Worm (Caenorhabditis elegans) whole organism, late embryonic: ENCODE measurements around the gene col-3.

Experiments used
- ama-1 ChIP-seq: fragments of 150-350 bp; optimal IDR thresholded peaks from 2 replicates; lab custom pipeline; 2014
- ceh-30 ChIP-seq: fragments of 150-350 bp; optimal IDR thresholded peaks from 2 replicates; lab custom pipeline; 2014; ENCODE audit warnings: missing biosample characterization, missing genetic modification characterization
- dve-1 ChIP-seq: sonication (generic microtip); optimal IDR thresholded peaks from 2 replicates; lab custom pipeline; 2017; ENCODE audit warnings: antibody characterized with exemption, mild to moderate bottlenecking, missing genetic modification characterization, missing compliant biosample characterization
- ets-4 ChIP-seq: sonication (generic microtip); optimal IDR thresholded peaks from 2 replicates; lab custom pipeline; 2016; ENCODE audit warnings: missing genetic modification characterization, missing compliant biosample characterization
- hlh-15 ChIP-seq: sonication (generic microtip); optimal IDR thresholded peaks from 2 replicates; lab custom pipeline; 2016; ENCODE audit warnings: missing genetic modification characterization, missing compliant biosample characterization
- hlh-30 ChIP-seq: sonication (generic microtip); optimal IDR thresholded peaks from 2 replicates; lab custom pipeline; 2017; ENCODE audit warnings: antibody characterized with exemption, missing genetic modification characterization, missing compliant biosample characterization; ENCODE audit not compliant: insufficient read depth
- lin-11 ChIP-seq: fragments of 200-800 bp; sonication (Bioruptor generic); optimal IDR thresholded peaks from 2 replicates; lab custom pipeline; 2018; ENCODE audit warnings: mild to moderate bottlenecking, missing genetic modification characterization, missing compliant biosample characterization
- pha-2 ChIP-seq: sonication (generic microtip); optimal IDR thresholded peaks from 2 replicates; lab custom pipeline; 2017; ENCODE audit warnings: mild to moderate bottlenecking, missing genetic modification characterization, missing compliant biosample characterization
- rnt-1 ChIP-seq: sonication (generic microtip); optimal IDR thresholded peaks from 2 replicates; lab custom pipeline; 2016; ENCODE audit warnings: missing genetic modification characterization, missing compliant biosample characterization
- unc-86 ChIP-seq: sonication (generic microtip); optimal IDR thresholded peaks from 2 replicates; lab custom pipeline; 2016; ENCODE audit warnings: missing genetic modification characterization, missing compliant biosample characterization

DNA sequence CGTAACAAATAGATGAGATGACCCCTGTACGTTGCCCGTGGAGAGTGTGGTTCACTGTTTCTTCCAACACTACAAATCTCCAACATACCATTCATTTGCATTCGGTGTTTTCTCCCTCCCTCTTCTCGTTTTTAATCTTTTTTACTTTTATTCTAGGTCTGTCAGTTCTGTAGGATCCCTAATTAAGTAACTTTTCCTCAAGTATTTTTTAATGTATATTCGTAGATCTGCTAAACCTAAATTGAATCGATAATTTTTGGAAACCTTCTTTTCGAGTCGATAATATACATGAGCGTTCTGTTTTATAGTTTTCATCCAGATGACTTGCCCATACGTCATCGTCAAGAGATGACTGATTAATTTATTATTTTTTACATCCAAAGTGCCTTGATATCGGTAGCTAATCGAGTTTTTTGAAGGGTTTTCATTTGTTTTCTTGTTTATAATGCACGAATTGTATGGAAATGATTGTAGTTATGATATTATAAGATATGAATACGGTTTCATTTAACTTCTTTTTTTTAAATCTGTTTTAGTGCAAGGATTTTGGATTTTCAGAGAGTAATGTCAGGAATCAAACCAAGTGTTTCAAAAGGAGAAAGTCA, 15.7 kb downstream of the col-3 start, which contains the start of the genes T28C6.11 and T11B7.1:
- no peak for TF ChIP-seq ceh-30
- no peak for TF ChIP-seq rnt-1
- TF ChIP-seq unc-86 = no peak
- no peak for TF ChIP-seq lin-11 (tag; lab: Kevin White, UChicago)
- no peak for TF ChIP-seq ama-1
- no peak for TF ChIP-seq ets-4 (tag; lab: Kevin White, UChicago)
- no peak for TF ChIP-seq hlh-30 (tag; lab: Kevin White, UChicago)
- no peak for TF ChIP-seq pha-2
- no peak for TF ChIP-seq dve-1 (tag; lab: Kevin White, UChicago)
- TF ChIP-seq hlh-15 (tag; lab: Kevin White, UChicago) = no peak
